Fruit fly (Drosophila melanogaster) Kc167 (cell line): ENCODE data around the gene CG7766.
"Not testable (repeated sequence)": the region's sequence is repeated elsewhere in the genome, so short reads cannot be mapped to it uniquely, and the experiment has no call there.

Source experiments
- Myc ChIP-seq: fragments of >200 bp; optimal IDR thresholded peaks from 2 replicates; lab custom pipeline; 2017; ENCODE audit warnings: missing external identifiers
- Sin3A ChIP-seq: fragments of >200 bp; optimal IDR thresholded peaks from 2 replicates; lab custom pipeline; 2018; ENCODE audit warnings: missing external identifiers
- h ChIP-seq: fragments of >200 bp; optimal IDR thresholded peaks from 3 replicates; lab custom pipeline; 2018; ENCODE audit warnings: missing external identifiers
- psq ChIP-seq: fragments of >200 bp; optimal IDR thresholded peaks from 2 replicates; lab custom pipeline; 2017; ENCODE audit warnings: missing external identifiers
- ttk ChIP-seq: sonication (Bioruptor generic); optimal IDR thresholded peaks from 2 replicates; lab custom pipeline; 2017; ENCODE audit warnings: missing external identifiers

dm6 chrX:9087920-9088417 is 15.6 kb downstream of the CG7766 start, which contains the start of gene CG6999:
- TF ChIP-seq psq; Myc (lab: Kevin White, UChicago); h (lab: Kevin White, UChicago); Sin3A (lab: Kevin White, UChicago); ttk: not testable (repeated sequence)
